Fruit fly (Drosophila melanogaster) whole organism, adult: ENCODE data around the gene nkd.

Experiments used
- CG11617 ChIP-seq: fragments of 200-800 bp; sonication (Bioruptor generic); optimal IDR thresholded peaks from 2 replicates; lab custom pipeline; 2017; ENCODE audit warnings: mild to moderate bottlenecking, missing biosample characterization, missing genetic modification reagents, missing genetic modification characterization
- CG12768 ChIP-seq: fragments of 200-800 bp; sonication (Bioruptor generic); optimal IDR thresholded peaks from 2 replicates; lab custom pipeline; 2017; ENCODE audit warnings: missing biosample characterization, missing genetic modification characterization, mild to moderate bottlenecking, moderate library complexity, missing genetic modification reagents
- CG14711 ChIP-seq: fragments of 200-800 bp; sonication (Bioruptor generic); optimal IDR thresholded peaks from 2 replicates; lab custom pipeline; 2018; ENCODE audit warnings: missing biosample characterization, mild to moderate bottlenecking, missing genetic modification characterization, moderate library complexity
- CG1620 ChIP-seq: fragments of 200-800 bp; sonication (Bioruptor generic); optimal IDR thresholded peaks from 2 replicates; lab custom pipeline; 2016; ENCODE audit warnings: missing biosample characterization, missing genetic modification characterization
- Crg-1 ChIP-seq: fragments of 200-800 bp; sonication (Bioruptor generic); optimal IDR thresholded peaks from 2 replicates; lab custom pipeline; 2016; ENCODE audit warnings: missing biosample characterization, missing genetic modification characterization
- Mnt ChIP-seq: fragments of 200-800 bp; sonication (Bioruptor generic); optimal IDR thresholded peaks from 2 replicates; lab custom pipeline; 2016; ENCODE audit warnings: missing biosample characterization, mild to moderate bottlenecking, missing genetic modification characterization
- bab1 ChIP-seq: fragments of 200-800 bp; sonication (Bioruptor generic); optimal IDR thresholded peaks from 3 replicates; lab custom pipeline; 2019; ENCODE audit warnings: missing biosample characterization, mild to moderate bottlenecking, missing genetic modification characterization, moderate library complexity
- cic ChIP-seq: fragments of 200-800 bp; sonication (Bioruptor generic); optimal IDR thresholded peaks from 2 replicates; lab custom pipeline; 2017; ENCODE audit warnings: missing biosample characterization, mild to moderate bottlenecking, missing genetic modification characterization, moderate library complexity
- cnc ChIP-seq, 2 experiments: fragments of >200 bp; optimal IDR thresholded peaks; 2 replicates each; lab custom pipeline; 2017
- kay ChIP-seq: fragments of 200-800 bp; sonication (Bioruptor generic); peaks from one replicate; lab custom pipeline; 2016; ENCODE audit warnings: missing biosample characterization, missing genetic modification characterization, borderline replicate concordance
- toe ChIP-seq: fragments of 200-800 bp; sonication (Bioruptor generic); optimal IDR thresholded peaks from 2 replicates; lab custom pipeline; 2016; ENCODE audit warnings: missing biosample characterization, missing genetic modification characterization

DNA sequence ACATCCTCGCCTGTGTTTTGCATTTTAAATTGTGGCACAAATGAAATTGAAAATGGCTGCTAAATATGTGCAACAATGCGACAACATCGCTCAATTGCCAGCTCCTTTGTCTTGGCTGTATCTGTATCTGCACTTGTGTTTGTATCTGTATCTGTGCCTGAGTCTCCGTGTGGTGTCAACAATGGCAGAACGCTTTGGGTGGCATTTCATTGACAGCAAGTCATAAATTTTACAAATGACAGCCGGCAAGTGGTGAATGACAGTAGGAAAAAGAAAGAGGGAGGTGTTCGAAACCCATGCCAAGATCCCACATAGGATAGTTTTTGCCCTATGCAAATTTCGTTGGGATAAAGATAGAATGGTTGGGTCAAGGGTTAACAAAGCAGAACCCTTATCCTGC is 13.4 kb downstream of the nkd start:
- no peak for TF ChIP-seq Crg-1 (GFP tag; lab: Kevin White, UChicago)
- no peak for TF ChIP-seq CG12768 (GFP tag; lab: Kevin White, UChicago)
- no peak for TF ChIP-seq bab1 (GFP tag; lab: Kevin White, UChicago)
- no peak for TF ChIP-seq Mnt (GFP tag; lab: Kevin White, UChicago)
- no peak for TF ChIP-seq kay
- no peak for TF ChIP-seq cic
- no peak for TF ChIP-seq toe (GFP tag; lab: Kevin White, UChicago)
- no peak for TF ChIP-seq CG11617 (GFP tag; lab: Kevin White, UChicago)
- TF ChIP-seq cnc (optimal IDR thresholded peaks at IDR 0.05; lab: Kevin White, UChicago) = no peak
- no peak for TF ChIP-seq CG1620 (GFP tag; lab: Kevin White, UChicago)
- TF ChIP-seq CG14711 (tag; lab: Kevin White, UChicago) = no peak
